Worm (Caenorhabditis elegans): ENCODE data around the gene eef-1B.1.

eef-1B.1 gene

DNA sequence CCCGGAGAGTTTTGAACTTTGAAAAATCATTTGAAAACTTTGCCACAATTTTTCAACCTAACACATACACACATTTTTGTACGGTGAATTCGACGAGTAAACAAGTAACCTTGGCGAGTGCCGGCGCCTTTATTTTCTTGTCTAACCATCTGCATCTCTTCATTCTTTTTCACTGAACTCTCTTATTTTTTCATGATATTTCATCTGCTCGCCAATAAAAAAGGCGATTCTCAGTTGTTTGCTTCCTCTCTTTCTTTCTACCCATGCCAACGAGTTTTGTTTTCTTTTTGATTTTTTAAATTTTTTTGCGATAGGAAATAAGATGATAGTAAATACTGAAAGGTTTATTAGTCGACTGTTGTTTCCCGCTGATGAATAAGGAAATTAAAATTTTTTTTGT is 5.5 kb upstream of the eef-1B.1 start (continued):
- no peak for TF ChIP-seq fos-1 (tag; optimal IDR thresholded peaks at IDR 0.05)
- TF ChIP-seq ztf-7 (tag; optimal IDR thresholded peaks at IDR 0.05), result peak; percentile 16
- no peak for TF ChIP-seq ces-1 (GFP tag; optimal IDR thresholded peaks at IDR 0.05)
- TF ChIP-seq F49E8.2 (tag; optimal IDR thresholded peaks at IDR 0.05; ENCODE audit: borderline replicate concordance), result no peak
- TF ChIP-seq arid-1 (GFP tag; conservative IDR thresholded peaks at IDR 0.05), result no peak
- no peak for TF ChIP-seq zip-11 (GFP tag; IDR thresholded peaks at IDR 0.05)
- TF ChIP-seq daf-8 (GFP tag; IDR thresholded peaks at IDR 0.05), result no peak
- no peak for TF ChIP-seq F26F4.8 (GFP tag; conservative IDR thresholded peaks at IDR 0.05)
- no peak for TF ChIP-seq gei-8 (GFP tag; optimal IDR thresholded peaks at IDR 0.05)
- TF ChIP-seq hmg-1.1 (GFP tag; IDR thresholded peaks at IDR 0.05), result peak; percentile 54
- TF ChIP-seq pha-4 (GFP tag; IDR thresholded peaks at IDR 0.05), result no peak
- TF ChIP-seq pha-4 (tag; optimal IDR thresholded peaks at IDR 0.05), result peak; percentile 64
- TF ChIP-seq F37D6.2 (tag; optimal IDR thresholded peaks at IDR 0.05), result no peak
- TF ChIP-seq cey-2 (tag; optimal IDR thresholded peaks at IDR 0.05; ENCODE audit: borderline replicate concordance, insufficient read depth), result no peak
- TF ChIP-seq lir-3 (tag; optimal IDR thresholded peaks at IDR 0.05), result no peak
- no peak for TF ChIP-seq Y75B8A.6 (GFP tag; IDR thresholded peaks at IDR 0.05)
- TF ChIP-seq mdl-1 (tag; optimal IDR thresholded peaks at IDR 0.05), result peak in 1 of 2 experiments; percentile 23
- no peak for TF ChIP-seq nhr-11 (tag; optimal IDR thresholded peaks at IDR 0.05)
- TF ChIP-seq zag-1 (tag; optimal IDR thresholded peaks at IDR 0.05), result no peak
- no peak for TF ChIP-seq ZK546.5 (tag; optimal IDR thresholded peaks at IDR 0.05)
- TF ChIP-seq lin-15B (tag; optimal IDR thresholded peaks at IDR 0.05), result no peak
- no peak for TF ChIP-seq nhr-42 (GFP tag; IDR thresholded peaks at IDR 0.05)
- TF ChIP-seq zfp-2 (tag; optimal IDR thresholded peaks at IDR 0.05), result no peak
- no peak for TF ChIP-seq set-16 (GFP tag; IDR thresholded peaks at IDR 0.05)
- no peak for TF ChIP-seq ceh-20 (GFP tag; IDR thresholded peaks at IDR 0.05)
- TF ChIP-seq unc-130 (GFP tag; optimal IDR thresholded peaks at IDR 0.05), result no peak
- no peak; the same call in 1 of the 2 replicates for TF ChIP-seq dmd-6 (GFP tag; IDR thresholded peaks at IDR 0.05)
- no peak for TF ChIP-seq tra-1 (GFP tag; IDR thresholded peaks at IDR 0.05)
- no peak for TF ChIP-seq T26A8.4 (GFP tag; IDR thresholded peaks at IDR 0.05)
- TF ChIP-seq lin-39 (tag; optimal IDR thresholded peaks at IDR 0.05), result no peak
- no peak for TF ChIP-seq mxl-3 (GFP tag; optimal IDR thresholded peaks at IDR 0.05)
- TF ChIP-seq pqm-1 (tag; optimal IDR thresholded peaks at IDR 0.05), result no peak
- TF ChIP-seq nhr-111 (GFP tag; optimal IDR thresholded peaks at IDR 0.05), result no peak
- TF ChIP-seq ceh-32 (tag; optimal IDR thresholded peaks at IDR 0.05; ENCODE audit: poor library complexity), result no peak
- TF ChIP-seq hlh-30 (tag; optimal IDR thresholded peaks at IDR 0.05; ENCODE audit: insufficient read depth), result no peak
- no peak for TF ChIP-seq lin-29 (GFP tag; IDR thresholded peaks at IDR 0.05)
- TF ChIP-seq D1046.2 (GFP tag; IDR thresholded peaks at IDR 0.05), result no peak
- peak; percentile 46 for TF ChIP-seq mep-1 (tag; optimal IDR thresholded peaks at IDR 0.05)
- peak; percentile 51; the same call in 1 of the 2 replicates for TF ChIP-seq php-3 (GFP tag; IDR thresholded peaks at IDR 0.05)
- no peak for TF ChIP-seq ama-1 (optimal IDR thresholded peaks at IDR 0.05)
- TF ChIP-seq spr-3 (GFP tag; optimal IDR thresholded peaks at IDR 0.05), result no peak
- TF ChIP-seq rbr-2 (tag; optimal IDR thresholded peaks at IDR 0.05), result no peak
- no peak for TF ChIP-seq ZK337.2 (GFP tag; IDR thresholded peaks at IDR 0.05)
- TF ChIP-seq egl-43 (GFP tag; IDR thresholded peaks at IDR 0.05), result no peak
- TF ChIP-seq dmd-9 (GFP tag; IDR thresholded peaks at IDR 0.05), result no peak
- TF ChIP-seq Y48G9A.11 (GFP tag; IDR thresholded peaks at IDR 0.05), result no peak
- TF ChIP-seq jun-1 (tag; optimal IDR thresholded peaks at IDR 0.05), result peak; percentile 6
- TF ChIP-seq nhr-6 (tag; optimal IDR thresholded peaks at IDR 0.05), result peak; percentile 60
- TF ChIP-seq T20F7.1 (GFP tag; optimal IDR thresholded peaks at IDR 0.05), result no peak
- TF ChIP-seq nhr-77 (tag; optimal IDR thresholded peaks at IDR 0.05), result no peak
- no peak for TF ChIP-seq dmd-8 (GFP tag; IDR thresholded peaks at IDR 0.05)
- no peak for TF ChIP-seq nhr-10 (tag; optimal IDR thresholded peaks at IDR 0.05)
- TF ChIP-seq mxl-2 (GFP tag; conservative IDR thresholded peaks at IDR 0.05), result no peak
